Fruit fly (Drosophila melanogaster): Measurements from ENCODE around the gene zen.

DNA sequence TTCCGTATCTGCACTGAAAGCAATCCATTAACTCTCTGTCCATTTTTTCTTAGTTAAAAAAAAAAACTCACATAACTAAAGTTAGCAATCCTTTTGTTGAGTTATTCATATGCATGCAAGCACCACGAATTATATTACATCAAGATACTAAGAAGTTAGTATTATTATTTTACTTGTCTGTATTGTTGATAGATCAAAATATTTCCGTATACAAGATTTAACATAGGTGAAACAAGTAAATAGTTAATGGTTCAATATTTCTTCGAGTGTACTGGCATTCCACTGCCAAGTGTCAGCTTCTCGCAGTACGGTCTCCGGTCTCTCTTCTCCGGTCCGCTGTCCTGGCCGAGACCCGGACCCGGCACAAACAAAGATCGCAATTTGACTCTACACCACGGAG, 7.8 kb downstream of the zen start:
- TF ChIP-seq psq (optimal IDR thresholded peaks at IDR 0.05) (no peak), insv (optimal IDR thresholded peaks at IDR 0.05) (no peak), h (optimal IDR thresholded peaks at IDR 0.05) (no peak), ttk (optimal IDR thresholded peaks at IDR 0.05) (no peak), Sin3A (optimal IDR thresholded peaks at IDR 0.05) (no peak), Myc (optimal IDR thresholded peaks at IDR 0.05) (no peak)
